Worm (Caenorhabditis elegans) whole organism, midembryonic: ENCODE results near the gene F07F6.8.

Experiments used
- T22C8.4 ChIP-seq: fragments of 200-800 bp; sonication (Bioruptor generic); IDR thresholded peaks from 2 replicates; pipeline ENCODE4 v1.3.6; 2022; ENCODE audit warnings: missing genetic modification characterization, missing compliant biosample characterization
- cog-1 ChIP-seq: sonication (generic microtip); optimal IDR thresholded peaks from 2 replicates; lab custom pipeline; 2016; ENCODE audit warnings: missing genetic modification characterization, missing compliant biosample characterization
- flt-1 ChIP-seq: fragments of 200-800 bp; sonication (Bioruptor generic); IDR thresholded peaks from 2 replicates; pipeline ENCODE4 v1.3.6; 2022; ENCODE audit warnings: missing genetic modification characterization, missing compliant biosample characterization
- klf-2 ChIP-seq: fragments of 200-800 bp; sonication (Bioruptor generic); conservative IDR thresholded peaks from 2 replicates; pipeline ENCODE4 v1.3.6; 2022; ENCODE audit warnings: missing genetic modification reagents, missing genetic modification characterization, missing compliant biosample characterization
- med-1 ChIP-seq: sonication (generic microtip); optimal IDR thresholded peaks from 2 replicates; lab custom pipeline; 2017; ENCODE audit warnings: missing genetic modification characterization, mild to moderate bottlenecking, missing compliant biosample characterization, antibody characterized with exemption, missing genetic modification reagents; ENCODE audit not compliant: insufficient read depth
- ref-1 ChIP-seq: fragments of 200-800 bp; sonication (Bioruptor generic); conservative IDR thresholded peaks from 2 replicates; pipeline ENCODE4 v1.3.6; 2022; ENCODE audit warnings: missing genetic modification reagents, missing genetic modification characterization, missing compliant biosample characterization
- tab-1 ChIP-seq: fragments of 200-800 bp; sonication (Bioruptor generic); IDR thresholded peaks from 2 replicates; pipeline ENCODE4 v1.3.6; 2022; ENCODE audit warnings: missing genetic modification characterization, missing compliant biosample characterization
- ztf-23 ChIP-seq: fragments of 200-800 bp; sonication (Bioruptor generic); IDR thresholded peaks from 2 replicates; pipeline ENCODE4 v1.3.6; 2022; ENCODE audit warnings: missing genetic modification reagents, missing genetic modification characterization, missing compliant biosample characterization
- ztf-29 ChIP-seq: fragments of 200-800 bp; sonication (Bioruptor generic); IDR thresholded peaks from 2 replicates; pipeline ENCODE4 v1.3.6; 2022; ENCODE audit warnings: missing genetic modification reagents, missing genetic modification characterization, missing compliant biosample characterization

The F07F6.8 gene

DNA sequence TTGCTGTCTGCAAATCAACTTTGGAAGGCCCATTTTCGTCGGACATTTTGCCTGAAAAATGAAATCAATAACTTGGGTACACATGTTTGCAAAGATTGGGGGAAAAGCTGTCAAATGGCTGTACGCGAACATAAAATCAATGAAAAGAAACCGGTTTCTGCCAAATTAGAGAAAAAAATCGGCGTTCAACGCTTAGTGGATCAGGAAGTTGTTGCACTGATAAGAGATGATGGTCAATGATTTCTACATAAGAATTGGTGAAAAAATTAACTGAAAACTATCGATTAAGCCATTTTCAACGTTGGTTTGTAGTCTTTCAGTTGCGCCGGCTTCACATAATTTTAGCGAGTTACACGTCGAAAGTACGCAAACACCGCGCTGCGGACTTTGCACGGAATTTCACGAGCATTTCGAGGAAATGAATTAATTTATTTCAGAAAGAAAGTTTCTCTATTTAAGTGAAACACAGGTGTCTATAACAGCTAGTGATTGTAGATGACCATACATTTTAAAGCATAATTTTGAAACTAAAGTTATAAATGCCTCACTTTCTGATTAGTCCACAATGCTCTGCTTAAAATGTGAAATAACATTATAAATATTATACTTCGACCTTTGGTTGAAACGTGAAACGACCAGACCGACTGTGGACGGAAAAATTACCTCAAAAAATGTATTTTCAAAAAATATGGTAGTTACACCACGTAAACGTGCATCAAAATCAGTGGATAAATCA is 4.2 kb upstream of the F07F6.8 start, which contains the start of the genes F07F6.4 and F07F6.2:
Gene F07F6.4, minus strand, starts transcription at position 51 of the 736 bp plus-strand sequence.
Gene F07F6.2, plus strand, starts transcription at position 686 of the 736 bp plus-strand sequence.
- TF ChIP-seq cog-1 (tag; lab: Kevin White, UChicago) (no peak), klf-2 (GFP tag; lab: Robert Waterston, UW) (no peak), tab-1 (GFP tag; lab: Robert Waterston, UW) (no peak), flt-1 (GFP tag; lab: Robert Waterston, UW) (no peak), ztf-23 (no peak), T22C8.4 (GFP tag; lab: Robert Waterston, UW) (no peak), ztf-29 (GFP tag; lab: Robert Waterston, UW) (no peak)

DNA sequence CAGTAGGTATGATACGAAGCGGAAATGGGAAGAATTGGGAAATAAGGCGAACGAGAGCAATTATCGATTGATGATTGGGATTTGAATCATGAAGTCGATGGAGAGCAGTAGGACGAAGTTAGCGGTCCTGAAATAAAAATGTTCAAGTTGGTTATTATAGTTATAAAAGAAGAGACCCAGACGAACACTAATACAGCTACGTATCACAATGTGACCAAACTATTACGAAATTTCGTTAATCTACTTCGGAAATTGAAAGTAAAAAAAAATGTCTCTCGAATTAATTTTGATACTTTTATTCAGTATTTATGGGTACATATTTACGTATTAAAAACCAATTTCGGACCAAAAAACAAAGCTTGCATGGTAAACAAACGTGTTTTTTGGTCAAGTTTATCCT is 937 bp upstream of the F07F6.8 start:
- no peak for TF ChIP-seq med-1 (GFP tag; lab: Kevin White, UChicago)
- TF ChIP-seq T22C8.4 (GFP tag; lab: Robert Waterston, UW), result no peak
- TF ChIP-seq tab-1 (GFP tag; lab: Robert Waterston, UW), result no peak
- TF ChIP-seq ztf-29 (GFP tag; lab: Robert Waterston, UW), result no peak
- no peak for TF ChIP-seq cog-1 (tag; lab: Kevin White, UChicago)
- TF ChIP-seq ref-1 (GFP tag; lab: Robert Waterston, UW), result no peak
- TF ChIP-seq klf-2 (GFP tag; lab: Robert Waterston, UW), result no peak
- TF ChIP-seq flt-1 (GFP tag; lab: Robert Waterston, UW), result no peak
- TF ChIP-seq ztf-23, result no peak

DNA sequence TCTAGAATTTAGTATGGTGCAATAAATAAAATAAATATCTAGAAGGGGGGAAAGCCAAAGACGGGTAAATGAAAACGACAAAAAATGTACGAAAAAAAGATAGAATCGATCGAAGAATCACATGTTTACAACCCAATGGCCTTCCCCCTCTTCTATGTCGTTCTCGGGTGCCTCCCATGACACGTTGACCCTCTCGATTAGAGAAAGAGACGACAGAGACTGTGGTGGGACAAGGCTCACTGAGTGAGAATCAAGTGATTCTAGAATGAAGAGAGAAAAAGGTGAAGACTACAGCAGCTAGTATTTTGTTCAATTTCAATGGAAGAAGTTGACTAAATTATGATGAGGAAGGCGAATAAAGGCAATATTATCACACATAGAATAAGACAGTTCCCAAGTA is 521 bp upstream of the F07F6.8 start:
- TF ChIP-seq klf-2 (GFP tag; lab: Robert Waterston, UW) (no peak), cog-1 (tag; lab: Kevin White, UChicago) (peak; percentile 17), ref-1 (GFP tag; lab: Robert Waterston, UW) (no peak), ztf-29 (GFP tag; lab: Robert Waterston, UW) (no peak), ztf-23 (0 out of 2 replicates have a peak, but pooled peaks have one; percentile 54), med-1 (GFP tag; lab: Kevin White, UChicago) (no peak), tab-1 (GFP tag; lab: Robert Waterston, UW) (no peak), flt-1 (GFP tag; lab: Robert Waterston, UW) (no peak), T22C8.4 (GFP tag; lab: Robert Waterston, UW) (no peak)

DNA sequence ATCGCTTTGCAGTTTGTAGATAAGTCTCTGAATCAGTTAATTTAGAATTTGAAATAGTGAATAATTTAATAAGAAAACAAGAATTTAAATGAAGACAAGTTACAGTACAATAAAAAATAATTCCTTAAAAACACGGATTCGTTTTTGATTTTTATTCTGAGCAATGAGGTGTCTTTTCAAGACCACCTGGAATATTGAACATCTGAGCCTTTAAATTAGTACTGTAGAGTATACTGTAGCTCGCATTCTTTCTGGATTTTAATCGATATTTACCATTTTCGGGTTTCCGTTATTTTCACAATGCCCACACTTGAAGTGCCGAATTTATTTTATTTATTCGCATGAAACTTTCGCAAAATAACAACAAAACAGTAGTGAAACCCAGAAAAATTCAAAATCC is 1.7 kb downstream of the F07F6.8 start, which contains the start of gene F07F6.7:
Gene F07F6.7, minus strand, starts transcription at position 27 of the 400 bp plus-strand sequence.
- TF ChIP-seq ztf-29 (GFP tag; lab: Robert Waterston, UW) (no peak), ztf-23 (no peak), T22C8.4 (GFP tag; lab: Robert Waterston, UW) (no peak), med-1 (GFP tag; lab: Kevin White, UChicago) (no peak), cog-1 (tag; lab: Kevin White, UChicago) (no peak)

DNA sequence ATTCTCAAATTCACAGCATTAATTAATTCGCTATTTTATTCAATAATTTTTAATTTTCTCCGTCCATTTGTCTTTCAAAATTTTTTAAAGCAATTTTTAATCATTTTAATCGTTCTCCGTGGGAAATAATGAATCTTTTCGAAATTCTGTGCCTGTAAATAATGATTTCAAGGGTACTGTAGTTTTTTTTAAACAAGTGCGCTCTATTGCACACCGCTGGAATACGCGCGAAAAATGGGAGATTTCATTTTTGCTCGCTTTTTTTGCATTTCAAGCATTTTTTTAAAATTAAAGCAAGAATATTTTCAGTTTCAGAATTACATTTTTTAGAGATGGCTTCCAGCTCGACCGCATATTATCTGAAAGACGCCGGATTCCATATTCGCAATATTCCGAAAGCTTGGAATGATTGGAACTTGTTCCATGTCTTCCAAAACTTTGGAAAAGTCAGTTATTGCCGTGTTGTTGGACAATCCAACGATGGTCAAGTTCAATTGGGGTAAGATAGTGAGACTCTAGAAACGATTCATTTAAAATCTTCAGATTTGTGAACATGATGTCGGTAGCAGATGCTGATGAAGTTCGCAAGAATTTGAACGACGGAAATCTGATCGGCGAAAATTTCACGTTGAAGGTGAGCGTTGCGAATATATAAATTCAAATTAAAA is 4.5 kb downstream of the F07F6.8 start, which contains the start of gene tofu-6:
Gene tofu-6, plus strand, starts transcription at position 302 of the 668 bp plus-strand sequence.
- TF ChIP-seq ztf-29 (GFP tag; lab: Robert Waterston, UW) (no peak), ztf-23 (no peak), ref-1 (GFP tag; lab: Robert Waterston, UW) (no peak), flt-1 (GFP tag; lab: Robert Waterston, UW) (no peak), klf-2 (GFP tag; lab: Robert Waterston, UW) (no peak), T22C8.4 (GFP tag; lab: Robert Waterston, UW) (no peak), med-1 (GFP tag; lab: Kevin White, UChicago) (no peak), cog-1 (tag; lab: Kevin White, UChicago) (no peak), tab-1 (GFP tag; lab: Robert Waterston, UW) (no peak)

DNA sequence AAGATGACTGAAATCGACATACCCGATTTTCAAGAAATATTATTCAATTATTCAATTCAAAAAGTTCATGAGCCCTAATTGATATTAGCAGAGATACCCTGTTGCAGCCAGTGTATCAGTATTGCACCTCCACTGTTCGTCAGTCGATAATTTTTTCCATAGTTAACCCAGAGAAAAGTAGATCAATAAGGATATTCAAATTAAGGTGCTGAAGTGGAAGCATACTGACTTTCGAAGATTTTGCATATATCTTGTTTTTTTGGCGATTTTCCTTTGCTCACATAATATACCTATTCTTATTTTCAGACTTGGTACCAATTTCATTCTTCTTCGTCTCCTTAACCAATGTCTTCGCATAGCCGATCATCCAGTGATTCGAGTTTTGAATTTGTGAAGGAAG is 6.6 kb downstream of the F07F6.8 start, which contains the start of gene EEED8.15:
Gene EEED8.15, plus strand, starts transcription at position 301 of the 400 bp plus-strand sequence.
- TF ChIP-seq T22C8.4 (GFP tag; lab: Robert Waterston, UW) (no peak), ref-1 (GFP tag; lab: Robert Waterston, UW) (no peak), med-1 (GFP tag; lab: Kevin White, UChicago) (no peak), ztf-23 (no peak), tab-1 (GFP tag; lab: Robert Waterston, UW) (no peak), klf-2 (GFP tag; lab: Robert Waterston, UW) (no peak), cog-1 (tag; lab: Kevin White, UChicago) (no peak), ztf-29 (GFP tag; lab: Robert Waterston, UW) (no peak), flt-1 (GFP tag; lab: Robert Waterston, UW) (no peak)

ce11 chrII:5418317-5418716 is 7.2 kb downstream of the F07F6.8 start:
- 0 out of 2 replicates have a peak, but pooled peaks have one; percentile 36 for TF ChIP-seq flt-1 (GFP tag; lab: Robert Waterston, UW)
- TF ChIP-seq ztf-23, result no peak

ce11 chrII:5417905-5418304 is 7.6 kb downstream of the F07F6.8 start:
- TF ChIP-seq tab-1 (GFP tag; lab: Robert Waterston, UW) (no peak), ztf-23 (no peak), flt-1 (GFP tag; lab: Robert Waterston, UW) (no peak), med-1 (GFP tag; lab: Kevin White, UChicago) (no peak), ref-1 (GFP tag; lab: Robert Waterston, UW) (no peak), ztf-29 (GFP tag; lab: Robert Waterston, UW) (no peak), cog-1 (tag; lab: Kevin White, UChicago) (no peak)
